Worm (Caenorhabditis elegans) whole organism, mixed stage, embryonic: ENCODE data around the gene R31.2.

Experiments used
- M03D4.4 ChIP-seq: sonication (generic microtip); optimal IDR thresholded peaks from 2 replicates; lab custom pipeline; 2017; ENCODE audit warnings: mild to moderate bottlenecking, missing genetic modification characterization, missing compliant biosample characterization
- bed-3 ChIP-seq: fragments of 200-800 bp; sonication (Bioruptor generic); optimal IDR thresholded peaks from 3 replicates; lab custom pipeline; 2018; ENCODE audit warnings: mild to moderate bottlenecking, missing genetic modification characterization, moderate library complexity, missing compliant biosample characterization
- blmp-1 ChIP-seq: fragments of 150-350 bp; optimal IDR thresholded peaks from 2 replicates; lab custom pipeline; 2014; ENCODE audit warnings: missing biosample characterization, missing genetic modification characterization
- ceh-39 ChIP-seq: fragments of 150-350 bp; optimal IDR thresholded peaks from 2 replicates; lab custom pipeline; 2014; ENCODE audit warnings: missing biosample characterization, missing genetic modification characterization
- ceh-43 ChIP-seq: fragments of 200-800 bp; sonication (Bioruptor generic); optimal IDR thresholded peaks from 2 replicates; lab custom pipeline; 2018; ENCODE audit warnings: mild to moderate bottlenecking, missing genetic modification characterization, moderate library complexity, missing compliant biosample characterization
- ceh-83 ChIP-seq: fragments of 200-800 bp; sonication (Bioruptor generic); optimal IDR thresholded peaks from 2 replicates; lab custom pipeline; 2018; ENCODE audit warnings: mild to moderate bottlenecking, missing genetic modification characterization, missing compliant biosample characterization
- ces-1 ChIP-seq: fragments of 150-350 bp; optimal IDR thresholded peaks from 2 replicates; lab custom pipeline; 2014; ENCODE audit warnings: missing biosample characterization, missing genetic modification reagents, missing genetic modification characterization
- cnd-1 ChIP-seq: fragments of 200-800 bp; sonication (Bioruptor generic); optimal IDR thresholded peaks from 2 replicates; lab custom pipeline; 2018; ENCODE audit warnings: mild to moderate bottlenecking, missing genetic modification characterization, missing compliant biosample characterization
- elt-1 ChIP-seq: sonication (generic microtip); optimal IDR thresholded peaks from 2 replicates; lab custom pipeline; 2017; ENCODE audit warnings: missing genetic modification characterization, mild to moderate bottlenecking, missing compliant biosample characterization, antibody characterized with exemption, moderate library complexity, borderline replicate concordance; ENCODE audit not compliant: insufficient read depth
- elt-3 ChIP-seq: fragments of 150-350 bp; optimal IDR thresholded peaks from 2 replicates; lab custom pipeline; 2014; ENCODE audit warnings: missing biosample characterization, missing genetic modification characterization
- flh-1 ChIP-seq: fragments of 200-800 bp; sonication (Bioruptor generic); optimal IDR thresholded peaks from 2 replicates; lab custom pipeline; 2018; ENCODE audit warnings: mild to moderate bottlenecking, missing genetic modification characterization, moderate library complexity, missing compliant biosample characterization
- ham-2 ChIP-seq: fragments of 200-800 bp; sonication (Bioruptor generic); optimal IDR thresholded peaks from 2 replicates; lab custom pipeline; 2018; ENCODE audit warnings: mild to moderate bottlenecking, missing genetic modification characterization, missing compliant biosample characterization
- hlh-1 ChIP-seq: fragments of 150-350 bp; optimal IDR thresholded peaks from 2 replicates; lab custom pipeline; 2014; ENCODE audit warnings: missing biosample characterization, missing genetic modification reagents, missing genetic modification characterization
- lin-13 ChIP-seq: fragments of 150-350 bp; optimal IDR thresholded peaks from 2 replicates; lab custom pipeline; 2014; ENCODE audit warnings: missing biosample characterization, missing genetic modification characterization
- lin-32 ChIP-seq: fragments of 200-800 bp; sonication (Bioruptor generic); optimal IDR thresholded peaks from 2 replicates; lab custom pipeline; 2018; ENCODE audit warnings: mild to moderate bottlenecking, missing genetic modification characterization, missing compliant biosample characterization
- lsy-2 ChIP-seq: fragments of 150-350 bp; optimal IDR thresholded peaks from 2 replicates; lab custom pipeline; 2014; ENCODE audit warnings: missing biosample characterization, missing genetic modification characterization
- mab-5 ChIP-seq: fragments of 150-350 bp; optimal IDR thresholded peaks from 2 replicates; lab custom pipeline; 2014; ENCODE audit warnings: missing biosample characterization, missing genetic modification characterization
- mep-1 ChIP-seq: fragments of 150-350 bp; optimal IDR thresholded peaks from 2 replicates; lab custom pipeline; 2017; ENCODE audit warnings: missing biosample characterization, missing genetic modification reagents, missing genetic modification characterization, inconsistent platforms
- mls-2 ChIP-seq: sonication (generic microtip); optimal IDR thresholded peaks from 2 replicates; lab custom pipeline; 2016; ENCODE audit warnings: mild to moderate bottlenecking, missing genetic modification characterization, moderate library complexity, missing compliant biosample characterization
- nhr-12 ChIP-seq: fragments of 150-350 bp; optimal IDR thresholded peaks from 2 replicates; lab custom pipeline; 2014; ENCODE audit warnings: missing biosample characterization, missing genetic modification characterization
- nhr-2 ChIP-seq: fragments of 150-350 bp; optimal IDR thresholded peaks from 2 replicates; lab custom pipeline; 2014; ENCODE audit warnings: missing biosample characterization, missing genetic modification characterization
- nhr-237 ChIP-seq: fragments of 150-350 bp; optimal IDR thresholded peaks from 2 replicates; lab custom pipeline; 2014; ENCODE audit warnings: missing biosample characterization, missing genetic modification characterization
- nhr-76 ChIP-seq: sonication (generic microtip); optimal IDR thresholded peaks from 2 replicates; lab custom pipeline; 2017; ENCODE audit warnings: missing biosample characterization, missing genetic modification characterization
- pha-4 ChIP-seq: fragments of 150-350 bp; optimal IDR thresholded peaks from 2 replicates; lab custom pipeline; 2018; ENCODE audit warnings: missing biosample characterization, missing genetic modification reagents, missing genetic modification characterization
- sem-2 ChIP-seq: fragments of 200-800 bp; sonication (Bioruptor generic); optimal IDR thresholded peaks from 2 replicates; lab custom pipeline; 2018; ENCODE audit warnings: mild to moderate bottlenecking, missing genetic modification characterization, missing compliant biosample characterization
- snpc-4 ChIP-seq: fragments of 150-350 bp; optimal IDR thresholded peaks from 2 replicates; lab custom pipeline; 2014; ENCODE audit warnings: missing biosample characterization, missing genetic modification characterization
- sptf-1 ChIP-seq: sonication (generic microtip); optimal IDR thresholded peaks from 2 replicates; lab custom pipeline; 2017; ENCODE audit warnings: mild to moderate bottlenecking, missing genetic modification characterization, moderate library complexity, missing compliant biosample characterization
- tbx-8 ChIP-seq: fragments of 200-800 bp; sonication (Bioruptor generic); optimal IDR thresholded peaks from 2 replicates; lab custom pipeline; 2018; ENCODE audit warnings: mild to moderate bottlenecking, missing genetic modification characterization, moderate library complexity, missing compliant biosample characterization
- unc-120 ChIP-seq: sonication (generic microtip); optimal IDR thresholded peaks from 2 replicates; lab custom pipeline; 2017; ENCODE audit warnings: missing genetic modification characterization, missing compliant biosample characterization; ENCODE audit not compliant: poor library complexity, severe bottlenecking
- unc-39 ChIP-seq: fragments of 150-350 bp; optimal IDR thresholded peaks from 2 replicates; lab custom pipeline; 2014; ENCODE audit warnings: missing biosample characterization, missing genetic modification characterization
- unc-62 ChIP-seq: fragments of 150-350 bp; optimal IDR thresholded peaks from 2 replicates; lab custom pipeline; 2014; ENCODE audit warnings: missing biosample characterization, missing genetic modification reagents, missing genetic modification characterization
- zip-8 ChIP-seq: fragments of 150-350 bp; optimal IDR thresholded peaks from 2 replicates; lab custom pipeline; 2014; ENCODE audit warnings: missing biosample characterization, missing genetic modification characterization
- ztf-11 ChIP-seq: fragments of 150-350 bp; optimal IDR thresholded peaks from 2 replicates; lab custom pipeline; 2014; ENCODE audit warnings: missing biosample characterization, missing genetic modification characterization

R31.2 gene

DNA sequence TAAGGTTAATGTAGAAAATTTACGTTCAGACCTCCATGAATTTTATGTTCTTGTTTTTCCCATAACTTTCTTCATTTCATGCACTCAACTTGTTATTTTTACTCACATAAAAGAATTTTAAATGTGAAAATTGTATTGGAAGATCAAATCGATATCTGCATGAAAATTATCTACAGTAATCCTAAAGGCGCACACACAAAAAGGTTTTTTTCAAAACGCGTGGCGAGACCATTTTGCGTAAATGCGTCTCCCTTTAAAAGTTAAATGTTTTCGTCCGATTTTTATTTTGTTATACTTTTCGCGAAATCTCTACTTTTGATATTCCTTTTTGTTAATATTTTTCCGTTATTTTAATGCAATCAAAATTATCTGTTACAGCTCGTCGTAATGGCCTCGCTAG is at the start of gene R31.2:
Gene R31.2 (plus strand): TSS at position 388 of the 400 bp plus-strand sequence.
- no peak for TF ChIP-seq lin-13 (tag; lab: Kevin White, UChicago)
- no peak for TF ChIP-seq ceh-43 (GFP tag; lab: Kevin White, UChicago)

ce11 chrV:11868142-11868541 is 49.2 kb upstream of the R31.2 start, which contains the start of gene R13H4.7:
TSS of gene R13H4.7 (minus strand) at chrV:11868242.
- TF ChIP-seq flh-1 (GFP tag; lab: Kevin White, UChicago), result no peak
- no peak for TF ChIP-seq ztf-11 (tag; lab: Kevin White, UChicago)
- TF ChIP-seq cnd-1, result no peak
- no peak for TF ChIP-seq tbx-8 (GFP tag; lab: Kevin White, UChicago)
- TF ChIP-seq, all 35 proteins: peak for 0

DNA sequence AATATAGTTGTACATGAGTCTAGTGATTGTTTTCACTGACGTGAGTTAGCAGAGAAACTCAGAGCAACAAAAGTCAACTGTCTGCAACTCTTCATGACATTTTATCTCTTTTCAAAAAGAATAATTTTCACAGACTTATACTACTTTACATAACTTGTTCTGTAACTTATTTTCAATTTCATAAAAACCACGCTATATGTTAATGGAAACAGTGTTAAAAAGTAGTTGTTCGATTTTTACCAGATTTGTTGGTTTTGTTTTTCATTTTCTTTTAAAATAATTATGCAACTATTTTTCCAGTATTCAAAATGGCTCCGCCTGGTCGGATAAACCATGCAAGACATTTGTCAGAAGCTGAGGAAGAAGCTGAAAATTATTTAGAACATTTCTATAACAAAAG is 42.3 kb upstream of the R31.2 start, which contains the start of gene sulp-4:
Gene sulp-4 (plus strand): TSS at position 301 of the 400 bp plus-strand sequence.
- no peak for TF ChIP-seq mep-1 (tag; lab: Kevin White, UChicago)
- TF ChIP-seq snpc-4, result no peak
- TF ChIP-seq bed-3, result no peak
- no peak for TF ChIP-seq ces-1 (GFP tag; lab: Kevin White, UChicago)
- TF ChIP-seq unc-39 (tag; lab: Kevin White, UChicago), result no peak
- no peak for TF ChIP-seq nhr-12
- TF ChIP-seq zip-8 (tag; lab: Kevin White, UChicago), result no peak
- TF ChIP-seq sem-2 (GFP tag; lab: Kevin White, UChicago), result no peak
- no peak for TF ChIP-seq lsy-2 (tag; lab: Kevin White, UChicago)
- no peak for TF ChIP-seq elt-1 (tag; lab: Kevin White, UChicago)
- no peak for TF ChIP-seq ceh-39 (tag; lab: Kevin White, UChicago)
- no peak for TF ChIP-seq tbx-8 (GFP tag; lab: Kevin White, UChicago)
- no peak for TF ChIP-seq M03D4.4 (tag; lab: Kevin White, UChicago)
- no peak for TF ChIP-seq unc-120 (tag; lab: Kevin White, UChicago)
- no peak for TF ChIP-seq ham-2 (GFP tag; lab: Kevin White, UChicago)
- no peak for TF ChIP-seq unc-62 (GFP tag; lab: Kevin White, UChicago)
- TF ChIP-seq nhr-2 (tag; lab: Kevin White, UChicago), result no peak
- no peak for TF ChIP-seq ceh-83 (GFP tag; lab: Kevin White, UChicago)
- TF ChIP-seq lin-32 (GFP tag; lab: Kevin White, UChicago), result no peak
- TF ChIP-seq pha-4 (tag; lab: Kevin White, UChicago), result no peak

DNA sequence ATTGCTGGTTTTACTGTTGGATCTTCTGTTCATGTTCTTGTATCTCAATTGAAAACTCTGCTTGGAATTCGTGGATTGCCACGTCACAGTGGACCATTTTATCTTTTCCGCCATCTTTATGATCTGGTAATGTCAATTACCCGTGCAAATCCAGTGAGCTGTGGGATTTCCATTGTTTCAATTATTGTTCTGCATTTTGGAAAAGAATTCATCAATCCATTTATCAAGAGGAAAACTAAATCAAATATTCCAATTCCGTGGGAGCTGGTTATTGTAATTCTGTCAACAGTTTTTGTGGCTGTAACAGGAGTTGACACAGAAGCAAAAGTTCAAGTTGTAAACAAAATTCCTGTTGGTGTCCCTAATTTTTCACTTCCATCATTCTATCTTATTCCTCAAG is 40.7 kb upstream of the R31.2 start:
- TF ChIP-seq elt-1 (tag; lab: Kevin White, UChicago) (no peak), elt-3 (tag; lab: Kevin White, UChicago) (no peak), hlh-1 (tag; lab: Kevin White, UChicago) (no peak), snpc-4 (no peak), nhr-237 (tag; lab: Kevin White, UChicago) (no peak), cnd-1 (no peak), lin-13 (tag; lab: Kevin White, UChicago) (no peak), ces-1 (GFP tag; lab: Kevin White, UChicago) (no peak), tbx-8 (GFP tag; lab: Kevin White, UChicago) (no peak), mls-2 (tag; lab: Kevin White, UChicago) (no peak), zip-8 (tag; lab: Kevin White, UChicago) (no peak)
- TF ChIP-seq, all 35 proteins: peak for 0

- TF ChIP-seq bed-3 (no peak), pha-4 (tag; lab: Kevin White, UChicago) (no peak), snpc-4 (no peak), ces-1 (GFP tag; lab: Kevin White, UChicago) (no peak), hlh-1 (tag; lab: Kevin White, UChicago) (no peak), mab-5 (no peak), ceh-43 (GFP tag; lab: Kevin White, UChicago) (no peak), blmp-1 (no peak), mep-1 (tag; lab: Kevin White, UChicago) (no peak), M03D4.4 (tag; lab: Kevin White, UChicago) (no peak), elt-1 (tag; lab: Kevin White, UChicago) (no peak), tbx-8 (GFP tag; lab: Kevin White, UChicago) (no peak), mls-2 (tag; lab: Kevin White, UChicago) (no peak), ztf-11 (tag; lab: Kevin White, UChicago) (no peak), nhr-76 (tag; lab: Kevin White, UChicago) (no peak), nhr-2 (tag; lab: Kevin White, UChicago) (no peak), nhr-237 (tag; lab: Kevin White, UChicago) (no peak), lin-13 (tag; lab: Kevin White, UChicago) (no peak), sptf-1 (tag; lab: Kevin White, UChicago) (no peak)
- TF ChIP-seq, all 35 proteins: peak for 0
Observed at ce11 chrV:11879732-11880131, 37.6 kb upstream of the R31.2 start, which contains the start of gene sulp-5. TSS of gene sulp-5 (plus strand) at chrV:11880032.
